Worm (Caenorhabditis elegans) whole organism, late embryonic: ENCODE measurements around the gene str-103.

Experiments
- ama-1 ChIP-seq: fragments of 150-350 bp; optimal IDR thresholded peaks from 2 replicates; lab custom pipeline; 2014
- ceh-14 ChIP-seq: sonication (generic microtip); optimal IDR thresholded peaks from 2 replicates; lab custom pipeline; 2016; ENCODE audit warnings: missing genotype, missing genetic modification characterization, missing compliant biosample characterization
- ceh-9 ChIP-seq: sonication (generic microtip); optimal IDR thresholded peaks from 2 replicates; lab custom pipeline; 2016; ENCODE audit warnings: mild to moderate bottlenecking, missing genetic modification characterization, inconsistent platforms, missing compliant biosample characterization
- pqm-1 ChIP-seq: sonication (generic microtip); optimal IDR thresholded peaks from 2 replicates; lab custom pipeline; 2016; ENCODE audit warnings: missing genetic modification characterization, missing compliant biosample characterization
- unc-3 ChIP-seq, 2 experiments: fragments of 200-800 bp in 1 of 2; sonication (Bioruptor generic) in 1 of 2; sonication (generic microtip) in 1 of 2; conservative IDR thresholded peaks in 1 of 2; optimal IDR thresholded peaks in 1 of 2; 2 replicates each; pipeline versions ENCODE4 v1.3.6 to Lab custom; 2016 to 2022; ENCODE audit warnings: missing compliant biosample characterization in 2 of 2, missing genetic modification characterization in 2 of 2, missing genetic modification reagents in 1 of 2

DNA sequence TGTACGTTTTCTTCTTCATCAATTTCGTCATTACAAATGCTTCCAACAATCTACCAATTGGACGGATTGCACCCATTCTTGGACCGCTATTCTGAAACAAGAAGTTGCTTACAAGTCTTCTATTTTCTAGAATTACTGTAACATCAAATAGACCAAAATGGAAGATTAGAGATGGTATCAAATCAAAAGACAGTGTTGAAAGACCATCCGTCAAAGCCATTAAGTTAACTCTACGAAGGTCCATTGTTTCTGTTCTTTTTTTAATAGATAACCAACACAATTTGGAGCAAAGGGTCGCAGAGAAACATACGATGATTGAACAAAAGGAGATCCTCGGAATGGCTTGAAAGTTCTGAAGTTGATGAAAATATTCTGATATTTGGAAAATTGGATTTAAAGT, 26.5 kb upstream of the str-103 start:
- TF ChIP-seq unc-3 (GFP tag; conservative IDR thresholded peaks at IDR 0.05; lab: Robert Waterston, UW): no peak
- TF ChIP-seq unc-3 (tag; optimal IDR thresholded peaks at IDR 0.05; lab: Kevin White, UChicago): no peak
- no peak for TF ChIP-seq ama-1
- no peak for TF ChIP-seq ceh-14
- TF ChIP-seq ceh-9 (tag; lab: Kevin White, UChicago): no peak
- TF ChIP-seq pqm-1 (tag; lab: Kevin White, UChicago): no peak
